Worm (Caenorhabditis elegans) whole organism, mixed stage, embryonic: ENCODE data around the gene nlp-68.

Experiments used
- M03D4.4 ChIP-seq: sonication (generic microtip); optimal IDR thresholded peaks from 2 replicates; lab custom pipeline; 2017; ENCODE audit warnings: mild to moderate bottlenecking, missing genetic modification characterization, missing compliant biosample characterization
- bed-3 ChIP-seq: fragments of 200-800 bp; sonication (Bioruptor generic); optimal IDR thresholded peaks from 3 replicates; lab custom pipeline; 2018; ENCODE audit warnings: mild to moderate bottlenecking, missing genetic modification characterization, moderate library complexity, missing compliant biosample characterization
- blmp-1 ChIP-seq: fragments of 150-350 bp; optimal IDR thresholded peaks from 2 replicates; lab custom pipeline; 2014; ENCODE audit warnings: missing biosample characterization, missing genetic modification characterization
- cnd-1 ChIP-seq: fragments of 200-800 bp; sonication (Bioruptor generic); optimal IDR thresholded peaks from 2 replicates; lab custom pipeline; 2018; ENCODE audit warnings: mild to moderate bottlenecking, missing genetic modification characterization, missing compliant biosample characterization
- ham-2 ChIP-seq: fragments of 200-800 bp; sonication (Bioruptor generic); optimal IDR thresholded peaks from 2 replicates; lab custom pipeline; 2018; ENCODE audit warnings: mild to moderate bottlenecking, missing genetic modification characterization, missing compliant biosample characterization
- hlh-1 ChIP-seq: fragments of 150-350 bp; optimal IDR thresholded peaks from 2 replicates; lab custom pipeline; 2014; ENCODE audit warnings: missing biosample characterization, missing genetic modification reagents, missing genetic modification characterization
- lin-13 ChIP-seq: fragments of 150-350 bp; optimal IDR thresholded peaks from 2 replicates; lab custom pipeline; 2014; ENCODE audit warnings: missing biosample characterization, missing genetic modification characterization
- mep-1 ChIP-seq: fragments of 150-350 bp; optimal IDR thresholded peaks from 2 replicates; lab custom pipeline; 2017; ENCODE audit warnings: missing biosample characterization, missing genetic modification reagents, missing genetic modification characterization, inconsistent platforms
- nhr-237 ChIP-seq: fragments of 150-350 bp; optimal IDR thresholded peaks from 2 replicates; lab custom pipeline; 2014; ENCODE audit warnings: missing biosample characterization, missing genetic modification characterization
- nhr-76 ChIP-seq: sonication (generic microtip); optimal IDR thresholded peaks from 2 replicates; lab custom pipeline; 2017; ENCODE audit warnings: missing biosample characterization, missing genetic modification characterization
- snpc-4 ChIP-seq: fragments of 150-350 bp; optimal IDR thresholded peaks from 2 replicates; lab custom pipeline; 2014; ENCODE audit warnings: missing biosample characterization, missing genetic modification characterization
- unc-62 ChIP-seq: fragments of 150-350 bp; optimal IDR thresholded peaks from 2 replicates; lab custom pipeline; 2014; ENCODE audit warnings: missing biosample characterization, missing genetic modification reagents, missing genetic modification characterization
- zip-8 ChIP-seq: fragments of 150-350 bp; optimal IDR thresholded peaks from 2 replicates; lab custom pipeline; 2014; ENCODE audit warnings: missing biosample characterization, missing genetic modification characterization
- ztf-11 ChIP-seq: fragments of 150-350 bp; optimal IDR thresholded peaks from 2 replicates; lab custom pipeline; 2014; ENCODE audit warnings: missing biosample characterization, missing genetic modification characterization

ce11 chrIII:10525927-10526326 lies 13.0 kb downstream of the nlp-68 start:
- TF ChIP-seq cnd-1 (tag; lab: Kevin White, UChicago) (no peak), ztf-11 (tag; lab: Kevin White, UChicago) (no peak), unc-62 (peak; percentile 96), M03D4.4 (tag; lab: Kevin White, UChicago) (no peak), blmp-1 (no peak), mep-1 (tag; lab: Kevin White, UChicago) (no peak), nhr-237 (tag; lab: Kevin White, UChicago) (no peak), ham-2 (GFP tag; lab: Kevin White, UChicago) (no peak), lin-13 (tag; lab: Kevin White, UChicago) (no peak), hlh-1 (peak; percentile 81), snpc-4 (tag; lab: Kevin White, UChicago) (no peak), bed-3 (GFP tag; lab: Kevin White, UChicago) (no peak), nhr-76 (tag; lab: Kevin White, UChicago) (no peak), zip-8 (tag; lab: Kevin White, UChicago) (no peak)
